Worm (Caenorhabditis elegans) whole organism, L3 larva: ENCODE results near the gene zip-9.

ENCODE experiments used
- daf-12 ChIP-seq: fragments of 150-350 bp; optimal IDR thresholded peaks from 2 replicates; lab custom pipeline; 2014; ENCODE audit warnings: missing biosample characterization, missing genetic modification reagents, missing genetic modification characterization
- fos-1 ChIP-seq: fragments of 150-350 bp; optimal IDR thresholded peaks from 2 replicates; lab custom pipeline; 2014; ENCODE audit warnings: missing biosample characterization, missing genetic modification characterization
- lin-15B ChIP-seq: fragments of 150-350 bp; optimal IDR thresholded peaks from 2 replicates; lab custom pipeline; 2014; ENCODE audit warnings: missing biosample characterization, missing genetic modification characterization
- nhr-76 ChIP-seq: fragments of 150-350 bp; sonication (generic microtip); optimal IDR thresholded peaks from 5 replicates; lab custom pipeline; 2014; ENCODE audit warnings: missing biosample characterization, missing genetic modification characterization
- pha-4 ChIP-seq: fragments of 150-350 bp; optimal IDR thresholded peaks from 2 replicates; lab custom pipeline; 2014; ENCODE audit warnings: missing biosample characterization, missing genetic modification reagents, missing genetic modification characterization

DNA sequence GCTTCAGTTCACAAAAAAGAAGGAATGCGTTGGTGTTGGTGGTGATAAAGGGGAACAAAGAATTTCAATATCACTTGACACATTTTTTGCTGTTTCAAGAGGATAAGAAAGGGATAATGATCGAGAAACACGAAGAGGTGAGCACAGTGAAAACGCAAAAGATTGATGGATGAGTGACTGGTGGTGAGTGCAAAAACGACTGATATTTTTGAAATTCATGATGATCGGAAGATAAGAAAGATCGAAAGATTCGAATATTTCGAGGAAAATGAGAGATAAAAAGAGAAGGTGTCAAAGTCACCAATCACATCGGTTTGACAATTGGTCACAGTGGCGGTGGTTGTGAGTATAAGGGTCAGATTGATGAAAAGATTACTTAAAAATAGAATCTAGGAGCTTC is 26.3 kb upstream of the zip-9 start:
- TF ChIP-seq pha-4 (tag; lab: Kevin White, UChicago): no peak
- TF ChIP-seq fos-1 (tag; lab: Kevin White, UChicago): no peak
- no peak for TF ChIP-seq lin-15B (tag; lab: Kevin White, UChicago)
- no peak for TF ChIP-seq daf-12 (tag; lab: Kevin White, UChicago)
- no peak for TF ChIP-seq nhr-76
